Worm (Caenorhabditis elegans) whole organism, L2 larva: ENCODE measurements around the gene W03A5.2.

ENCODE experiments used
- ZK546.5 ChIP-seq: sonication (generic microtip); optimal IDR thresholded peaks from 2 replicates; lab custom pipeline; 2017; ENCODE audit warnings: missing biosample characterization, missing genetic modification characterization
- ceh-16 ChIP-seq: fragments of 150-350 bp; optimal IDR thresholded peaks from 2 replicates; lab custom pipeline; 2014; ENCODE audit warnings: missing biosample characterization, missing genetic modification characterization
- nhr-21 ChIP-seq: fragments of 150-350 bp; optimal IDR thresholded peaks from 2 replicates; lab custom pipeline; 2014; ENCODE audit warnings: missing biosample characterization, missing genetic modification characterization

DNA sequence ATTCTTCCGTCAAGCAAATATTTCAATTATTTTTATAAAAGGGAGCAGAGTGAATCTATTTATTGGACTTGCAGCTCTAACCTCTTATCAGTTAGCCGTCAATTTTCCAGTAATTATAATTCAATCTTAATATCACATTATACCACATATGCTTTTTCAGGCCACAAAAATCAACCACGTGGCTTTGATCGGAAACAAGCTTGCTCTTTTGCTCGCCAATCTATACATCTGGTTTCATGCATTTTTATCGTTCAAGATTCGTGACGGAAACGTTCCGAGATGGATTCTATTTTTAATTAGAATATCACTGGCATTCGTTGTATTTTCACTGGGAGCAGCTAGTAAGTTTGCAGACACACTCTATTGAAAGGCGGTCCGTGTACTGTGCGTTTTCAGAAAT lies 1.2 kb downstream of the W03A5.2 start:
- TF ChIP-seq nhr-21 (tag; lab: Kevin White, UChicago) (no peak), ceh-16 (tag; lab: Kevin White, UChicago) (no peak), ZK546.5 (tag; lab: Kevin White, UChicago) (no peak)
